Fruit fly (Drosophila melanogaster): ENCODE results near the gene CG32344.

dm6 chr3L:340569-340968 is 16.0 kb upstream of the CG32344 start:
- TF ChIP-seq CG12768 (GFP tag; optimal IDR thresholded peaks at IDR 0.05) = no peak
- no peak for TF ChIP-seq Hr96 (GFP tag; optimal IDR thresholded peaks at IDR 0.05)
- peak; percentile 90 for TF ChIP-seq tj (GFP tag; optimal IDR thresholded peaks at IDR 0.05)
- no peak for TF ChIP-seq pad (GFP tag; optimal IDR thresholded peaks at IDR 0.05)
- no peak for TF ChIP-seq CG7101 (tag; optimal IDR thresholded peaks at IDR 0.05)
- peak; percentile 24 for TF ChIP-seq cic (GFP tag; optimal IDR thresholded peaks at IDR 0.05)
- TF ChIP-seq CG5204 (GFP tag; optimal IDR thresholded peaks at IDR 0.05) = no peak
- TF ChIP-seq toe (GFP tag; optimal IDR thresholded peaks at IDR 0.05) = no peak
- no peak for TF ChIP-seq CG1620 (GFP tag; optimal IDR thresholded peaks at IDR 0.05)
- no peak for TF ChIP-seq Clk (GFP tag; optimal IDR thresholded peaks at IDR 0.05)
- TF ChIP-seq Crg-1 (GFP tag; optimal IDR thresholded peaks at IDR 0.05) = no peak
- TF ChIP-seq kay (GFP tag; ENCODE audit: borderline replicate concordance) = no peak
- TF ChIP-seq ovo (GFP tag; optimal IDR thresholded peaks at IDR 0.05) = no peak
- TF ChIP-seq bab1 (GFP tag; optimal IDR thresholded peaks at IDR 0.05) = no peak
